Fruit fly (Drosophila melanogaster) whole organism, embryonic: Measurements from ENCODE around the gene Cep290.

ENCODE experiments used
- CG11085 ChIP-seq: fragments of 200-800 bp; sonication (Bioruptor generic); IDR thresholded peaks from 2 replicates; pipeline ENCODE4 v1.3.6; 2022; ENCODE audit warnings: missing biosample characterization, missing genetic modification characterization
- CG11456 ChIP-seq: fragments of 200-800 bp; sonication (Bioruptor generic); IDR thresholded peaks from 3 replicates; pipeline ENCODE4 v1.3.6; 2022; ENCODE audit warnings: missing biosample characterization, missing genetic modification characterization
- CG1792 ChIP-seq: fragments of 200-800 bp; sonication (Bioruptor generic); optimal IDR thresholded peaks from 2 replicates; lab custom pipeline; 2016; ENCODE audit warnings: missing biosample characterization, missing genetic modification characterization
- CG2712 ChIP-seq: fragments of 200-800 bp; optimal IDR thresholded peaks from 3 replicates; lab custom pipeline; 2019; ENCODE audit warnings: missing biosample characterization, mild to moderate bottlenecking, missing genetic modification characterization, moderate library complexity
- CG2889 ChIP-seq: fragments of 200-800 bp; sonication (Bioruptor generic); IDR thresholded peaks from 3 replicates; pipeline ENCODE4 v1.3.6; 2022; ENCODE audit warnings: missing biosample characterization, missing genetic modification characterization
- CG30403 ChIP-seq: fragments of 200-800 bp; sonication (Bioruptor generic); optimal IDR thresholded peaks from 3 replicates; lab custom pipeline; 2016; ENCODE audit warnings: missing biosample characterization, missing genetic modification characterization
- CG31441 ChIP-seq: fragments of 200-800 bp; sonication (Bioruptor generic); IDR thresholded peaks from 2 replicates; pipeline ENCODE4 v1.3.6; 2022; ENCODE audit warnings: missing biosample characterization, missing genetic modification characterization
- CG4617 ChIP-seq: fragments of 200-800 bp; sonication (Bioruptor generic); optimal IDR thresholded peaks from 3 replicates; lab custom pipeline; 2016; ENCODE audit warnings: missing biosample characterization, missing genetic modification characterization, borderline replicate concordance
- CG4707 ChIP-seq: fragments of 200-800 bp; sonication (Bioruptor generic); optimal IDR thresholded peaks from 2 replicates; lab custom pipeline; 2018; ENCODE audit warnings: missing biosample characterization, mild to moderate bottlenecking, missing genetic modification characterization, moderate library complexity
- CG7372 ChIP-seq: fragments of 200-800 bp; sonication (Bioruptor generic); IDR thresholded peaks from 2 replicates; pipeline ENCODE4 v1.3.6; 2022; ENCODE audit warnings: missing biosample characterization, missing genetic modification characterization
- CG7556 ChIP-seq: fragments of 200-800 bp; sonication (Bioruptor generic); optimal IDR thresholded peaks from 2 replicates; lab custom pipeline; 2017; ENCODE audit warnings: missing biosample characterization, mild to moderate bottlenecking, missing genetic modification characterization
- CG8388 ChIP-seq: fragments of 200-800 bp; sonication (Bioruptor generic); optimal IDR thresholded peaks from 2 replicates; lab custom pipeline; 2019; ENCODE audit warnings: missing biosample characterization, mild to moderate bottlenecking, missing genetic modification characterization, moderate library complexity
- CG9817 ChIP-seq: fragments of 200-800 bp; sonication (Bioruptor generic); optimal IDR thresholded peaks from 2 replicates; lab custom pipeline; 2018; ENCODE audit warnings: missing biosample characterization, mild to moderate bottlenecking, missing genetic modification characterization, moderate library complexity
- D ChIP-seq, 2 experiments: fragments of 200-800 bp in 1 of 2; fragments of >200 bp in 1 of 2; sonication (Bioruptor generic) in 1 of 2; optimal IDR thresholded peaks; 2 replicates in 1 of 2; 3 replicates in 1 of 2; lab custom pipeline; 2017; ENCODE audit warnings: mild to moderate bottlenecking in 1 of 2, missing biosample characterization in 1 of 2, missing genetic modification characterization in 1 of 2, missing genetic modification reagents in 1 of 2
- D19B ChIP-seq: fragments of 200-800 bp; sonication (Bioruptor generic); optimal IDR thresholded peaks from 2 replicates; lab custom pipeline; 2017; ENCODE audit warnings: missing biosample characterization, mild to moderate bottlenecking, missing genetic modification characterization
- Dip3 ChIP-seq: fragments of 200-800 bp; sonication (Bioruptor generic); optimal IDR thresholded peaks from 3 replicates; lab custom pipeline; 2016; ENCODE audit warnings: missing biosample characterization, missing genetic modification characterization
- Fer1 ChIP-seq: fragments of 200-800 bp; sonication (Bioruptor generic); optimal IDR thresholded peaks from 2 replicates; lab custom pipeline; 2017; ENCODE audit warnings: missing biosample characterization, mild to moderate bottlenecking, missing genetic modification characterization
- Hey ChIP-seq: fragments of 200-800 bp; sonication (Bioruptor generic); optimal IDR thresholded peaks from 3 replicates; lab custom pipeline; 2018; ENCODE audit warnings: missing biosample characterization, mild to moderate bottlenecking, missing genetic modification characterization
- Mad ChIP-seq: fragments of 200-800 bp; sonication (Bioruptor generic); optimal IDR thresholded peaks from 2 replicates; lab custom pipeline; 2016; ENCODE audit warnings: missing biosample characterization, missing genetic modification characterization
- Nf-YC ChIP-seq: fragments of 200-800 bp; optimal IDR thresholded peaks from 3 replicates; lab custom pipeline; 2019; ENCODE audit warnings: missing biosample characterization, mild to moderate bottlenecking, missing genetic modification characterization, moderate library complexity
- Sry-δ ChIP-seq: fragments of 200-800 bp; sonication (Bioruptor generic); optimal IDR thresholded peaks from 2 replicates; lab custom pipeline; 2016; ENCODE audit warnings: missing biosample characterization, missing genetic modification characterization
- Trl ChIP-seq, 3 experiments: fragments of >200 bp in 2 of 3; fragments of 200-800 bp in 1 of 3; sonication (Bioruptor generic) in 1 of 3; optimal IDR thresholded peaks; 2 replicates in 1 of 3; 3 replicates in 2 of 3; lab custom pipeline; 2016 to 2017; ENCODE audit warnings: missing biosample characterization in 1 of 3, missing genetic modification characterization in 1 of 3
- danr ChIP-seq: fragments of 200-800 bp; sonication (Bioruptor generic); IDR thresholded peaks from 2 replicates; pipeline ENCODE4 v1.3.6; 2022; ENCODE audit warnings: missing biosample characterization, missing genetic modification characterization
- ems ChIP-seq: fragments of 200-800 bp; sonication (Bioruptor generic); optimal IDR thresholded peaks from 3 replicates; lab custom pipeline; 2016; ENCODE audit warnings: missing biosample characterization, missing genetic modification characterization
- ewg ChIP-seq: fragments of 200-800 bp; sonication (Bioruptor generic); optimal IDR thresholded peaks from 3 replicates; lab custom pipeline; 2017; ENCODE audit warnings: mild to moderate bottlenecking, missing biosample characterization, missing genetic modification reagents, missing genetic modification characterization
- gcm ChIP-seq: fragments of 200-800 bp; sonication (Bioruptor generic); optimal IDR thresholded peaks from 2 replicates; lab custom pipeline; 2019; ENCODE audit warnings: missing biosample characterization, mild to moderate bottlenecking, missing genetic modification characterization, moderate library complexity
- mam ChIP-seq: fragments of 200-800 bp; sonication (Bioruptor generic); optimal IDR thresholded peaks from 3 replicates; lab custom pipeline; 2016; ENCODE audit warnings: missing biosample characterization, missing genetic modification characterization
- nau ChIP-seq: fragments of 200-800 bp; sonication (Bioruptor generic); optimal IDR thresholded peaks from 3 replicates; lab custom pipeline; 2017; ENCODE audit warnings: missing biosample characterization, mild to moderate bottlenecking, missing genetic modification characterization, missing genetic modification reagents
- nerfin-1 ChIP-seq: fragments of 200-800 bp; sonication (Bioruptor generic); optimal IDR thresholded peaks from 3 replicates; lab custom pipeline; 2019; ENCODE audit warnings: missing biosample characterization, mild to moderate bottlenecking, missing genetic modification characterization, moderate library complexity
- odd ChIP-seq: fragments of 200-800 bp; sonication (Bioruptor generic); optimal IDR thresholded peaks from 2 replicates; lab custom pipeline; 2017; ENCODE audit warnings: missing biosample characterization, mild to moderate bottlenecking, missing genetic modification characterization
- pan ChIP-seq, 4 experiments: fragments of >200 bp in 3 of 4; fragments of 200-800 bp in 1 of 4; sonication (Bioruptor generic) in 1 of 4; optimal IDR thresholded peaks in 3 of 4; IDR thresholded peaks in 1 of 4; 2 replicates each; pipeline versions ENCODE4 v1.3.6 to Lab custom; 2017 to 2022; ENCODE audit warnings: missing biosample characterization in 2 of 4, missing genetic modification characterization in 2 of 4, mixed read lengths in 1 of 4
- pb ChIP-seq: fragments of 200-800 bp; sonication (Bioruptor generic); optimal IDR thresholded peaks from 3 replicates; lab custom pipeline; 2016; ENCODE audit warnings: missing biosample characterization, missing genetic modification characterization
- pho ChIP-seq: fragments of 200-800 bp; sonication (Bioruptor generic); optimal IDR thresholded peaks from 2 replicates; lab custom pipeline; 2016; ENCODE audit warnings: missing biosample characterization, missing genetic modification characterization
- phol ChIP-seq: fragments of 200-800 bp; sonication (Bioruptor generic); optimal IDR thresholded peaks from 3 replicates; lab custom pipeline; 2018; ENCODE audit warnings: missing biosample characterization, mild to moderate bottlenecking, missing genetic modification characterization, moderate library complexity
- pros ChIP-seq: fragments of 200-800 bp; sonication (Bioruptor generic); optimal IDR thresholded peaks from 3 replicates; lab custom pipeline; 2019; ENCODE audit warnings: missing biosample characterization, mild to moderate bottlenecking, missing genetic modification characterization, moderate library complexity
- psq ChIP-seq: fragments of 200-800 bp; sonication (Bioruptor generic); optimal IDR thresholded peaks from 2 replicates; lab custom pipeline; 2017; ENCODE audit warnings: missing biosample characterization, missing genetic modification characterization
- sc ChIP-seq, 3 experiments: fragments of >200 bp in 2 of 3; fragments of 200-800 bp in 1 of 3; sonication (Bioruptor generic) in 1 of 3; optimal IDR thresholded peaks; 2 replicates in 2 of 3; 3 replicates in 1 of 3; lab custom pipeline; 2017; ENCODE audit warnings: mild to moderate bottlenecking in 1 of 3, missing biosample characterization in 1 of 3, missing genetic modification characterization in 1 of 3, missing genetic modification reagents in 1 of 3
- seq ChIP-seq: fragments of 200-800 bp; sonication (Bioruptor generic); IDR thresholded peaks from 2 replicates; pipeline ENCODE4 v1.3.6; 2022; ENCODE audit warnings: missing biosample characterization, missing genetic modification characterization
- ssp ChIP-seq: fragments of 200-800 bp; sonication (Bioruptor generic); IDR thresholded peaks from 2 replicates; pipeline ENCODE4 v1.3.6; 2022; ENCODE audit warnings: missing biosample characterization, missing genetic modification characterization
- tgo ChIP-seq: fragments of 200-800 bp; sonication (Bioruptor generic); IDR thresholded peaks from 3 replicates; pipeline ENCODE4 v1.3.6; 2022; ENCODE audit warnings: missing biosample characterization, missing genetic modification characterization
- vnd ChIP-seq: fragments of 200-800 bp; sonication (Bioruptor generic); IDR thresholded peaks from 3 replicates; pipeline ENCODE4 v1.3.6; 2022; ENCODE audit warnings: missing biosample characterization, missing genetic modification characterization; ENCODE audit not compliant: partially characterized antibody

Gene Cep290

dm6 chr3L:808725-809537 lies 34.8 kb upstream of the Cep290 start (continued):
- TF ChIP-seq pb (GFP tag; lab: Kevin White, UChicago) (no peak), CG8388 (GFP tag; lab: Kevin White, UChicago) (no peak), odd (GFP tag; lab: Kevin White, UChicago) (no peak), CG2712 (tag; lab: Kevin White, UChicago) (no peak), CG4617 (no peak), gcm (GFP tag; lab: Kevin White, UChicago) (no peak), pros (peak; percentile 44), ems (no peak), CG1792 (no peak), ssp (GFP tag; lab: Robert Waterston, UW) (no peak), mam (GFP tag; lab: Kevin White, UChicago) (no peak), Dip3 (GFP tag; lab: Kevin White, UChicago) (no peak), tgo (GFP tag; lab: Robert Waterston, UW) (no peak), phol (tag; lab: Kevin White, UChicago) (peak; percentile 22), seq (no peak; the same call in 1 of the 2 replicates), psq (GFP tag; lab: Kevin White, UChicago) (no peak), pho (GFP tag; lab: Kevin White, UChicago) (no peak), Nf-YC (tag; lab: Kevin White, UChicago) (peak; percentile 84), nau (GFP tag; lab: Kevin White, UChicago) (no peak), CG11456 (GFP tag; lab: Robert Waterston, UW) (no peak), CG7556 (GFP tag; lab: Kevin White, UChicago) (no peak), sc (optimal IDR thresholded peaks at IDR 0.05; lab: Kevin White, UChicago) (no peak), sc (GFP tag; optimal IDR thresholded peaks at IDR 0.05; lab: Kevin White, UChicago) (no peak), CG30403 (no peak), CG9817 (tag; lab: Kevin White, UChicago) (no peak), CG2889 (no peak), Trl (optimal IDR thresholded peaks at IDR 0.05; lab: Kevin White, UChicago) (peak; percentile 31 to 56), Trl (GFP tag; optimal IDR thresholded peaks at IDR 0.05; lab: Kevin White, UChicago) (no peak), Sry-δ (no peak), vnd (no peak), CG4707 (GFP tag; lab: Kevin White, UChicago) (peak; percentile 14), Hey (tag; lab: Kevin White, UChicago) (peak; percentile 91), D19B (GFP tag; lab: Kevin White, UChicago) (no peak), CG11085 (GFP tag; lab: Robert Waterston, UW) (no peak), pan (optimal IDR thresholded peaks at IDR 0.05; lab: Kevin White, UChicago) (no peak), pan (GFP tag; optimal IDR thresholded peaks at IDR 0.05 in 1 of 2, IDR thresholded peaks at IDR 0.05 in 1 of 2) (no peak), nerfin-1 (tag; lab: Kevin White, UChicago) (peak; percentile 14), Mad (no peak), ewg (peak; percentile 16), danr (GFP tag; lab: Robert Waterston, UW) (no peak), CG7372 (GFP tag; lab: Robert Waterston, UW) (no peak), CG31441 (GFP tag; lab: Robert Waterston, UW) (no peak), Fer1 (GFP tag; lab: Kevin White, UChicago) (peak; percentile 7), D (optimal IDR thresholded peaks at IDR 0.05; lab: Kevin White, UChicago) (no peak), D (GFP tag; optimal IDR thresholded peaks at IDR 0.05; lab: Kevin White, UChicago) (no peak)
